Fruit fly (Drosophila melanogaster) whole organism, embryonic: ENCODE data around the gene Enoph.

ENCODE experiments used
- Ada2b ChIP-seq: fragments of 200-800 bp; sonication (Bioruptor generic); IDR thresholded peaks from 2 replicates; pipeline ENCODE4 v1.3.6; 2022; ENCODE audit warnings: missing biosample characterization, missing genetic modification characterization
- Adf1 ChIP-seq: fragments of 200-800 bp; sonication (Bioruptor generic); IDR thresholded peaks from 2 replicates; pipeline ENCODE4 v1.3.6; 2022; ENCODE audit warnings: missing biosample characterization, missing genetic modification characterization
- Asciz ChIP-seq: fragments of 200-800 bp; sonication (Bioruptor generic); optimal IDR thresholded peaks from 2 replicates; lab custom pipeline; 2017; ENCODE audit warnings: missing biosample characterization, mild to moderate bottlenecking, missing genetic modification characterization, missing genetic modification reagents
- B-H2 ChIP-seq: fragments of 200-800 bp; sonication (Bioruptor generic); optimal IDR thresholded peaks from 2 replicates; lab custom pipeline; 2018; ENCODE audit warnings: missing biosample characterization, mild to moderate bottlenecking, missing genetic modification characterization
- BtbVII ChIP-seq: fragments of 200-800 bp; sonication (Bioruptor generic); optimal IDR thresholded peaks from 3 replicates; lab custom pipeline; 2017; ENCODE audit warnings: missing biosample characterization, mild to moderate bottlenecking, missing genetic modification characterization
- CG10209 ChIP-seq: fragments of 200-800 bp; sonication (Bioruptor generic); optimal IDR thresholded peaks from 3 replicates; lab custom pipeline; 2017; ENCODE audit warnings: missing biosample characterization, mild to moderate bottlenecking, missing genetic modification characterization, missing genetic modification reagents
- CG10462 ChIP-seq: fragments of 200-800 bp; sonication (Bioruptor generic); optimal IDR thresholded peaks from 2 replicates; lab custom pipeline; 2016; ENCODE audit warnings: missing biosample characterization, missing genetic modification characterization
- CG11456 ChIP-seq: fragments of 200-800 bp; sonication (Bioruptor generic); IDR thresholded peaks from 3 replicates; pipeline ENCODE4 v1.3.6; 2022; ENCODE audit warnings: missing biosample characterization, missing genetic modification characterization
- CG11695 ChIP-seq: fragments of 200-800 bp; sonication (Bioruptor generic); IDR thresholded peaks from 3 replicates; pipeline ENCODE4 v1.3.6; 2022; ENCODE audit warnings: missing biosample characterization, missing genetic modification characterization
- CG13287 ChIP-seq: fragments of 200-800 bp; sonication (Bioruptor generic); IDR thresholded peaks from 2 replicates; pipeline ENCODE4 v1.3.6; 2022; ENCODE audit warnings: missing biosample characterization, missing genetic modification characterization; ENCODE audit not compliant: partially characterized antibody
- CG15073 ChIP-seq: fragments of 200-800 bp; sonication (Bioruptor generic); optimal IDR thresholded peaks from 2 replicates; lab custom pipeline; 2016; ENCODE audit warnings: missing biosample characterization, missing genetic modification characterization
- CG17328 ChIP-seq: fragments of 200-800 bp; sonication (Bioruptor generic); IDR thresholded peaks from 2 replicates; pipeline ENCODE4 v1.3.6; 2022; ENCODE audit warnings: missing biosample characterization, missing genetic modification characterization
- CG18011 ChIP-seq: fragments of 200-800 bp; sonication (Bioruptor generic); optimal IDR thresholded peaks from 2 replicates; lab custom pipeline; 2017; ENCODE audit warnings: missing biosample characterization, missing genetic modification characterization, mild to moderate bottlenecking, moderate library complexity, missing genotype
- CG31441 ChIP-seq: fragments of 200-800 bp; sonication (Bioruptor generic); IDR thresholded peaks from 2 replicates; pipeline ENCODE4 v1.3.6; 2022; ENCODE audit warnings: missing biosample characterization, missing genetic modification characterization
- CG32767 ChIP-seq: fragments of 200-800 bp; sonication (Bioruptor generic); IDR thresholded peaks from 2 replicates; pipeline ENCODE4 v1.3.6; 2022; ENCODE audit warnings: missing biosample characterization, missing genetic modification characterization
- CG3726 ChIP-seq: fragments of 200-800 bp; sonication (Bioruptor generic); IDR thresholded peaks from 3 replicates; pipeline ENCODE4, ENCODE4 v1.3.6; 2022; ENCODE audit warnings: missing biosample characterization, missing genetic modification characterization
- CG4424 ChIP-seq: fragments of 200-800 bp; sonication (Bioruptor generic); optimal IDR thresholded peaks from 3 replicates; lab custom pipeline; 2016; ENCODE audit warnings: missing biosample characterization, missing genetic modification characterization
- CG5180 ChIP-seq: fragments of 200-800 bp; sonication (Bioruptor generic); optimal IDR thresholded peaks from 3 replicates; lab custom pipeline; 2017; ENCODE audit warnings: missing biosample characterization, missing genetic modification characterization, mild to moderate bottlenecking, moderate library complexity, missing genetic modification reagents
- CG6175 ChIP-seq: fragments of 200-800 bp; sonication (Bioruptor generic); IDR thresholded peaks from 3 replicates; pipeline ENCODE4 v1.3.6; 2022; ENCODE audit warnings: missing biosample characterization, missing genetic modification characterization
- CG6813 ChIP-seq: fragments of 200-800 bp; sonication (Bioruptor generic); optimal IDR thresholded peaks from 2 replicates; lab custom pipeline; 2017; ENCODE audit warnings: missing biosample characterization, missing genetic modification characterization, mild to moderate bottlenecking, moderate library complexity, missing genetic modification reagents
- CG7556 ChIP-seq: fragments of 200-800 bp; sonication (Bioruptor generic); optimal IDR thresholded peaks from 2 replicates; lab custom pipeline; 2017; ENCODE audit warnings: missing biosample characterization, mild to moderate bottlenecking, missing genetic modification characterization
- CG7745 ChIP-seq: fragments of 200-800 bp; sonication (Bioruptor generic); optimal IDR thresholded peaks from 2 replicates; lab custom pipeline; 2018; ENCODE audit warnings: missing biosample characterization, mild to moderate bottlenecking, missing genetic modification characterization, moderate library complexity
- CG7987 ChIP-seq: fragments of 200-800 bp; sonication (Bioruptor generic); optimal IDR thresholded peaks from 2 replicates; lab custom pipeline; 2018; ENCODE audit warnings: missing biosample characterization, mild to moderate bottlenecking, missing genetic modification characterization, moderate library complexity
- CG8478 ChIP-seq: fragments of >200 bp; optimal IDR thresholded peaks from 2 replicates; lab custom pipeline; 2018
- CG9727 ChIP-seq: fragments of 200-800 bp; sonication (Bioruptor generic); optimal IDR thresholded peaks from 3 replicates; lab custom pipeline; 2017; ENCODE audit warnings: missing biosample characterization, mild to moderate bottlenecking, missing genetic modification characterization
- CoRest ChIP-seq: fragments of 200-800 bp; sonication (Bioruptor generic); optimal IDR thresholded peaks from 3 replicates; lab custom pipeline; 2018; ENCODE audit warnings: missing biosample characterization, mild to moderate bottlenecking, missing genetic modification characterization, moderate library complexity
- Dbx ChIP-seq: fragments of 200-800 bp; sonication (Bioruptor generic); IDR thresholded peaks from 3 replicates; pipeline ENCODE4 v1.3.6; 2022; ENCODE audit warnings: missing biosample characterization, missing genetic modification characterization
- E2f1 ChIP-seq: fragments of 200-800 bp; sonication (Bioruptor generic); IDR thresholded peaks from 2 replicates; pipeline ENCODE4 v1.3.6; 2022; ENCODE audit warnings: missing biosample characterization, missing genetic modification characterization
- Elba2 ChIP-seq: fragments of 200-800 bp; sonication (Bioruptor generic); optimal IDR thresholded peaks from 3 replicates; lab custom pipeline; 2016; ENCODE audit warnings: missing biosample characterization, missing genetic modification characterization
- Fer2 ChIP-seq: fragments of 200-800 bp; sonication (Bioruptor generic); optimal IDR thresholded peaks from 2 replicates; lab custom pipeline; 2018; ENCODE audit warnings: missing biosample characterization, mild to moderate bottlenecking, missing genetic modification characterization, moderate library complexity
- H15 ChIP-seq: fragments of 200-800 bp; sonication (Bioruptor generic); IDR thresholded peaks from 3 replicates; pipeline ENCODE4 v1.3.6; 2022; ENCODE audit warnings: missing biosample characterization, missing genetic modification characterization
- Kr ChIP-seq: fragments of 200-800 bp; sonication (Bioruptor generic); optimal IDR thresholded peaks from 2 replicates; lab custom pipeline; 2017; ENCODE audit warnings: missing biosample characterization, mild to moderate bottlenecking, missing genetic modification characterization
- Rx ChIP-seq: fragments of 200-800 bp; sonication (Bioruptor generic); IDR thresholded peaks from 2 replicates; pipeline ENCODE4 v1.3.6; 2022; ENCODE audit warnings: missing biosample characterization, missing genetic modification characterization
- Xbp1 ChIP-seq: fragments of 200-800 bp; sonication (Bioruptor generic); optimal IDR thresholded peaks from 3 replicates; lab custom pipeline; 2016; ENCODE audit warnings: missing biosample characterization, mild to moderate bottlenecking, missing genetic modification characterization
- chinmo ChIP-seq: fragments of 200-800 bp; sonication (Bioruptor generic); IDR thresholded peaks from 4 replicates; pipeline ENCODE4 v1.3.6; 2022; ENCODE audit warnings: missing biosample characterization, missing genetic modification characterization; ENCODE audit not compliant: partially characterized antibody
- disco-r ChIP-seq: fragments of 200-800 bp; sonication (Bioruptor generic); optimal IDR thresholded peaks from 2 replicates; lab custom pipeline; 2016; ENCODE audit warnings: missing biosample characterization, missing genetic modification characterization
- fd102C ChIP-seq: fragments of 200-800 bp; sonication (Bioruptor generic); optimal IDR thresholded peaks from 2 replicates; lab custom pipeline; 2018; ENCODE audit warnings: missing biosample characterization, mild to moderate bottlenecking, missing genetic modification characterization, moderate library complexity
- fru ChIP-seq: fragments of >200 bp; optimal IDR thresholded peaks from 2 replicates; lab custom pipeline; 2017
- ftz-f1 ChIP-seq: fragments of 200-800 bp; sonication (Bioruptor generic); optimal IDR thresholded peaks from 2 replicates; lab custom pipeline; 2016; ENCODE audit warnings: missing biosample characterization, missing genetic modification characterization
- gcm2 ChIP-seq: fragments of 200-800 bp; sonication (Bioruptor generic); optimal IDR thresholded peaks from 2 replicates; lab custom pipeline; 2016; ENCODE audit warnings: missing biosample characterization, missing genetic modification characterization
- gsb ChIP-seq: fragments of 200-800 bp; sonication (Bioruptor generic); IDR thresholded peaks from 2 replicates; pipeline ENCODE4 v1.3.6; 2022; ENCODE audit warnings: missing biosample characterization, missing genetic modification characterization
- hbn ChIP-seq: fragments of 200-800 bp; sonication (Bioruptor generic); IDR thresholded peaks from 2 replicates; pipeline ENCODE4 v1.3.6; 2022; ENCODE audit warnings: missing biosample characterization, missing genetic modification characterization; ENCODE audit not compliant: partially characterized antibody
- pita ChIP-seq: fragments of 200-800 bp; sonication (Bioruptor generic); optimal IDR thresholded peaks from 2 replicates; lab custom pipeline; 2017; ENCODE audit warnings: missing biosample characterization, mild to moderate bottlenecking, missing genetic modification characterization
- pnt ChIP-seq: fragments of 200-800 bp; sonication (Bioruptor generic); optimal IDR thresholded peaks from 3 replicates; lab custom pipeline; 2016; ENCODE audit warnings: missing biosample characterization, missing genetic modification characterization
- ranshi ChIP-seq: fragments of 200-800 bp; sonication (Bioruptor generic); IDR thresholded peaks from 2 replicates; pipeline ENCODE4 v1.3.6; 2022; ENCODE audit warnings: missing biosample characterization, missing genetic modification characterization
- row ChIP-seq: fragments of 200-800 bp; sonication (Bioruptor generic); IDR thresholded peaks from 3 replicates; pipeline ENCODE4 v1.3.6; 2022; ENCODE audit warnings: missing biosample characterization, missing genetic modification characterization
- sd ChIP-seq: fragments of 200-800 bp; sonication (Bioruptor generic); optimal IDR thresholded peaks from 3 replicates; lab custom pipeline; 2018; ENCODE audit warnings: missing biosample characterization, mild to moderate bottlenecking, missing genetic modification characterization, moderate library complexity
- sna ChIP-seq: fragments of 200-800 bp; sonication (Bioruptor generic); IDR thresholded peaks from 2 replicates; pipeline ENCODE4 v1.3.6; 2022; ENCODE audit warnings: missing biosample characterization, missing genetic modification characterization; ENCODE audit not compliant: partially characterized antibody

Gene Enoph

dm6 chr3R:5263311-5264250 lies 7.1 kb upstream of the Enoph start (continued):
- peak; percentile 47 for TF ChIP-seq CG7987
- TF ChIP-seq hbn (GFP tag; lab: Robert Waterston, UW): 0 out of 2 replicates have a peak, but pooled peaks have one; percentile 46
- TF ChIP-seq pita (GFP tag; lab: Kevin White, UChicago): no peak
- peak; percentile 91 for TF ChIP-seq CG10209
- peak; percentile 72 for TF ChIP-seq Ada2b (GFP tag; lab: Robert Waterston, UW)
- peak; percentile 87 for TF ChIP-seq CG4424
- peak; percentile 87 for TF ChIP-seq Asciz (GFP tag; lab: Kevin White, UChicago)
- peak; percentile 5 for TF ChIP-seq pnt (GFP tag; lab: Kevin White, UChicago)
- peak; percentile 94 for TF ChIP-seq CoRest (tag; lab: Kevin White, UChicago)
- TF ChIP-seq sd (tag; lab: Kevin White, UChicago): peak; percentile 98
- TF ChIP-seq row (GFP tag; lab: Robert Waterston, UW): peak; percentile 77
- TF ChIP-seq CG6813 (GFP tag; lab: Kevin White, UChicago): peak; percentile 87
- TF ChIP-seq B-H2 (GFP tag; lab: Kevin White, UChicago): no peak
- TF ChIP-seq disco-r (GFP tag; lab: Kevin White, UChicago): no peak
- peak; percentile 55 for TF ChIP-seq CG17328 (GFP tag; lab: Robert Waterston, UW)
- TF ChIP-seq Xbp1 (GFP tag; lab: Kevin White, UChicago): peak; percentile 82
- no peak; the same call in 1 of the 3 replicates for TF ChIP-seq Dbx (GFP tag; lab: Robert Waterston, UW)
- TF ChIP-seq CG7556 (GFP tag; lab: Kevin White, UChicago): peak; percentile 92
- TF ChIP-seq gcm2 (GFP tag; lab: Kevin White, UChicago): peak; percentile 11
- peak; percentile 58 for TF ChIP-seq CG18011
- TF ChIP-seq gsb (GFP tag; lab: Robert Waterston, UW): peak; percentile 63; the same call in 1 of the 2 replicates
- peak; percentile 89 for TF ChIP-seq BtbVII (GFP tag; lab: Kevin White, UChicago)
- TF ChIP-seq Adf1: peak; percentile 39
- no peak for TF ChIP-seq CG7745 (tag; lab: Kevin White, UChicago)
- peak; percentile 91 for TF ChIP-seq CG9727 (GFP tag; lab: Kevin White, UChicago)
- peak; percentile 60 for TF ChIP-seq CG10462
- TF ChIP-seq CG15073 (GFP tag; lab: Kevin White, UChicago): no peak
- TF ChIP-seq Elba2 (GFP tag; lab: Kevin White, UChicago): no peak
- no peak for TF ChIP-seq CG8478 (lab: Kevin White, UChicago)
- no peak; the same call in 2 of the 3 replicates for TF ChIP-seq CG6175 (GFP tag; lab: Robert Waterston, UW)
- peak; percentile 50; the same call in 1 of the 2 replicates for TF ChIP-seq sna
- TF ChIP-seq CG13287 (GFP tag; lab: Robert Waterston, UW): peak; percentile 39; the same call in 1 of the 2 replicates
- TF ChIP-seq Kr (GFP tag; lab: Kevin White, UChicago): peak; percentile 37
- no peak for TF ChIP-seq fru (lab: Kevin White, UChicago)
- TF ChIP-seq CG5180 (GFP tag; lab: Kevin White, UChicago): peak; percentile 57
- peak; percentile 84; the same call in 2 of the 3 replicates for TF ChIP-seq CG11456 (GFP tag; lab: Robert Waterston, UW)
- TF ChIP-seq CG11695 (GFP tag; lab: Robert Waterston, UW): peak; percentile 90
- TF ChIP-seq E2f1 (GFP tag; lab: Robert Waterston, UW): peak; percentile 72
- TF ChIP-seq chinmo (GFP tag; lab: Robert Waterston, UW): peak; percentile 97
- TF ChIP-seq CG3726 (GFP tag; lab: Robert Waterston, UW): 0 out of 3 replicates have a peak, but pooled peaks have one; percentile 64
- TF ChIP-seq Rx (GFP tag; lab: Robert Waterston, UW): peak; percentile 42; the same call in 1 of the 2 replicates
- peak; percentile 53; the same call in 1 of the 3 replicates for TF ChIP-seq H15 (GFP tag; lab: Robert Waterston, UW)
- peak; percentile 96 for TF ChIP-seq CG31441 (GFP tag; lab: Robert Waterston, UW)
- TF ChIP-seq ranshi (GFP tag; lab: Robert Waterston, UW): no peak; the same call in 1 of the 2 replicates
- TF ChIP-seq ftz-f1: peak; percentile 83
- TF ChIP-seq fd102C (GFP tag; lab: Kevin White, UChicago): no peak
- TF ChIP-seq Fer2: peak; percentile 61
- peak; percentile 81 for TF ChIP-seq CG32767 (GFP tag; lab: Robert Waterston, UW)
